Fruit fly (Drosophila melanogaster) whole organism, prepupa: ENCODE results near the gene CG14275.

Experiments
- Blimp-1 ChIP-seq: fragments of 200-800 bp; sonication (Bioruptor generic); optimal IDR thresholded peaks from 3 replicates; lab custom pipeline; 2017; ENCODE audit warnings: missing biosample characterization, missing genetic modification characterization, mild to moderate bottlenecking, moderate library complexity, missing genetic modification reagents
- CG10631 ChIP-seq: fragments of 200-800 bp; sonication (Bioruptor generic); optimal IDR thresholded peaks from 2 replicates; lab custom pipeline; 2016; ENCODE audit warnings: missing biosample characterization, missing genetic modification characterization
- CG10669 ChIP-seq: fragments of 200-800 bp; sonication (Bioruptor generic); optimal IDR thresholded peaks from 3 replicates; lab custom pipeline; 2018; ENCODE audit warnings: missing biosample characterization, mild to moderate bottlenecking, missing genetic modification characterization, moderate library complexity
- CG11294 ChIP-seq: fragments of 200-800 bp; sonication (Bioruptor generic); IDR thresholded peaks from 2 replicates; pipeline ENCODE4 v1.3.6; 2022; ENCODE audit warnings: missing biosample characterization, missing genetic modification characterization
- CG11762 ChIP-seq: fragments of 200-800 bp; sonication (Bioruptor generic); optimal IDR thresholded peaks from 3 replicates; lab custom pipeline; 2016; ENCODE audit warnings: missing biosample characterization, missing genetic modification characterization; ENCODE audit not compliant: insufficient read depth
- CG11902 ChIP-seq: fragments of 200-800 bp; sonication (Bioruptor generic); optimal IDR thresholded peaks from 3 replicates; lab custom pipeline; 2016; ENCODE audit warnings: missing biosample characterization, missing genetic modification characterization
- CG1621 ChIP-seq: fragments of 200-800 bp; sonication (Bioruptor generic); optimal IDR thresholded peaks from 3 replicates; lab custom pipeline; 2018; ENCODE audit warnings: missing biosample characterization, mild to moderate bottlenecking, missing genetic modification characterization
- CG31627 ChIP-seq: fragments of 200-800 bp; sonication (Bioruptor generic); optimal IDR thresholded peaks from 3 replicates; lab custom pipeline; 2016; ENCODE audit warnings: missing biosample characterization, missing genetic modification characterization
- CG32006 ChIP-seq: fragments of 200-800 bp; sonication (Bioruptor generic); optimal IDR thresholded peaks from 3 replicates; lab custom pipeline; 2017; ENCODE audit warnings: missing biosample characterization, mild to moderate bottlenecking, missing genetic modification characterization
- CG34406 ChIP-seq: fragments of 200-800 bp; sonication (Bioruptor generic); optimal IDR thresholded peaks from 3 replicates; lab custom pipeline; 2016; ENCODE audit warnings: missing biosample characterization, missing genetic modification characterization
- CG4318 ChIP-seq: fragments of 200-800 bp; sonication (Bioruptor generic); optimal IDR thresholded peaks from 3 replicates; lab custom pipeline; 2017; ENCODE audit warnings: missing biosample characterization, mild to moderate bottlenecking, missing genetic modification characterization
- CG6163 ChIP-seq: fragments of 200-800 bp; sonication (Bioruptor generic); IDR thresholded peaks from 3 replicates; pipeline ENCODE4 v1.3.6; 2022; ENCODE audit warnings: missing biosample characterization, missing genetic modification characterization
- CG6276 ChIP-seq: fragments of 200-800 bp; sonication (Bioruptor generic); optimal IDR thresholded peaks from 2 replicates; lab custom pipeline; 2017; ENCODE audit warnings: missing biosample characterization, mild to moderate bottlenecking, missing genetic modification characterization
- CG6792 ChIP-seq: fragments of 200-800 bp; sonication (Bioruptor generic); optimal IDR thresholded peaks from 3 replicates; lab custom pipeline; 2016; ENCODE audit warnings: missing biosample characterization, missing genetic modification characterization
- CG6808 ChIP-seq: fragments of 200-800 bp; sonication (Bioruptor generic); optimal IDR thresholded peaks from 3 replicates; lab custom pipeline; 2017; ENCODE audit warnings: missing biosample characterization, missing genetic modification characterization, mild to moderate bottlenecking, moderate library complexity, missing genetic modification reagents
- CG7368 ChIP-seq: fragments of 200-800 bp; sonication (Bioruptor generic); optimal IDR thresholded peaks from 3 replicates; lab custom pipeline; 2016; ENCODE audit warnings: missing biosample characterization, missing genetic modification characterization
- CG8119 ChIP-seq: fragments of 200-800 bp; sonication (Bioruptor generic); IDR thresholded peaks from 3 replicates; pipeline ENCODE4 v1.3.6; 2022; ENCODE audit warnings: missing biosample characterization, missing genetic modification characterization
- CG8319 ChIP-seq: fragments of 200-800 bp; sonication (Bioruptor generic); optimal IDR thresholded peaks from 3 replicates; lab custom pipeline; 2016; ENCODE audit warnings: missing biosample characterization, missing genetic modification characterization
- CG9139 ChIP-seq: fragments of 200-800 bp; sonication (Bioruptor generic); optimal IDR thresholded peaks from 3 replicates; lab custom pipeline; 2017; ENCODE audit warnings: missing biosample characterization, mild to moderate bottlenecking, missing genetic modification characterization
- Ets21C ChIP-seq: fragments of 200-800 bp; sonication (Bioruptor generic); optimal IDR thresholded peaks from 3 replicates; lab custom pipeline; 2016; ENCODE audit warnings: missing biosample characterization, missing genetic modification characterization
- Ets96B ChIP-seq: fragments of 200-800 bp; optimal IDR thresholded peaks from 2 replicates; lab custom pipeline; 2019; ENCODE audit warnings: missing biosample characterization, mild to moderate bottlenecking, missing genetic modification characterization, moderate library complexity
- Gug ChIP-seq: fragments of 200-800 bp; sonication (Bioruptor generic); IDR thresholded peaks from 2 replicates; pipeline ENCODE4 v1.3.6; 2022; ENCODE audit warnings: missing biosample characterization, missing genetic modification characterization
- Hr38 ChIP-seq: sonication (Bioruptor generic); optimal IDR thresholded peaks from 2 replicates; lab custom pipeline; 2016; ENCODE audit warnings: missing biosample characterization, missing genetic modification characterization
- Hr39 ChIP-seq: fragments of 200-800 bp; sonication (Bioruptor generic); optimal IDR thresholded peaks from 2 replicates; lab custom pipeline; 2016; ENCODE audit warnings: missing biosample characterization, missing genetic modification characterization
- Lpt ChIP-seq: fragments of 200-800 bp; sonication (Bioruptor generic); optimal IDR thresholded peaks from 3 replicates; lab custom pipeline; 2016; ENCODE audit warnings: missing biosample characterization, missing genetic modification characterization
- Met ChIP-seq: fragments of 200-800 bp; sonication (Bioruptor generic); optimal IDR thresholded peaks from 3 replicates; lab custom pipeline; 2016; ENCODE audit warnings: missing biosample characterization, missing genetic modification characterization
- OdsH ChIP-seq: fragments of 200-800 bp; sonication (Bioruptor generic); optimal IDR thresholded peaks from 3 replicates; lab custom pipeline; 2016; ENCODE audit warnings: missing biosample characterization, missing genetic modification characterization
- Smox ChIP-seq: fragments of 200-800 bp; sonication (Bioruptor generic); optimal IDR thresholded peaks from 3 replicates; lab custom pipeline; 2016; ENCODE audit warnings: missing biosample characterization, missing genetic modification characterization
- Sox14 ChIP-seq: fragments of 200-800 bp; sonication (Bioruptor generic); optimal IDR thresholded peaks from 3 replicates; lab custom pipeline; 2016; ENCODE audit warnings: missing biosample characterization, missing genetic modification characterization
- Sox15 ChIP-seq: fragments of 200-800 bp; sonication (Bioruptor generic); optimal IDR thresholded peaks from 3 replicates; lab custom pipeline; 2016; ENCODE audit warnings: missing biosample characterization, missing genetic modification characterization
- achi ChIP-seq: fragments of 200-800 bp; sonication (Bioruptor generic); optimal IDR thresholded peaks from 3 replicates; lab custom pipeline; 2016; ENCODE audit warnings: missing biosample characterization, missing genetic modification characterization
- acj6 ChIP-seq: fragments of 200-800 bp; sonication (Bioruptor generic); optimal IDR thresholded peaks from 3 replicates; lab custom pipeline; 2016; ENCODE audit warnings: missing biosample characterization, missing genetic modification characterization
- cyc ChIP-seq: fragments of 200-800 bp; sonication (Bioruptor generic); optimal IDR thresholded peaks from 3 replicates; lab custom pipeline; 2016; ENCODE audit warnings: missing biosample characterization, missing genetic modification characterization
- dac ChIP-seq: fragments of 200-800 bp; sonication (Bioruptor generic); optimal IDR thresholded peaks from 2 replicates; lab custom pipeline; 2017; ENCODE audit warnings: missing biosample characterization, mild to moderate bottlenecking, missing genetic modification characterization
- eg ChIP-seq: fragments of 200-800 bp; sonication (Bioruptor generic); IDR thresholded peaks from 3 replicates; pipeline ENCODE4 v1.3.6; 2022; ENCODE audit warnings: missing biosample characterization, missing genetic modification characterization
- esn ChIP-seq: fragments of 200-800 bp; sonication (Bioruptor generic); optimal IDR thresholded peaks from 2 replicates; lab custom pipeline; 2016; ENCODE audit warnings: missing biosample characterization, mild to moderate bottlenecking, missing genetic modification characterization, moderate library complexity
- fd59A ChIP-seq: fragments of 200-800 bp; sonication (Bioruptor generic); optimal IDR thresholded peaks from 2 replicates; lab custom pipeline; 2017; ENCODE audit warnings: missing biosample characterization, mild to moderate bottlenecking, missing genetic modification characterization, missing genetic modification reagents
- fd85E ChIP-seq: fragments of 200-800 bp; sonication (Bioruptor generic); optimal IDR thresholded peaks from 3 replicates; lab custom pipeline; 2016; ENCODE audit warnings: missing biosample characterization, missing genetic modification characterization
- fkh ChIP-seq: fragments of 200-800 bp; sonication (Bioruptor generic); optimal IDR thresholded peaks from 3 replicates; lab custom pipeline; 2017; ENCODE audit warnings: missing biosample characterization, mild to moderate bottlenecking, missing genetic modification characterization, moderate library complexity
- lz ChIP-seq: fragments of 200-800 bp; sonication (Bioruptor generic); optimal IDR thresholded peaks from 3 replicates; lab custom pipeline; 2016; ENCODE audit warnings: missing biosample characterization, missing genetic modification characterization
- net ChIP-seq: fragments of 200-800 bp; sonication (Bioruptor generic); optimal IDR thresholded peaks from 3 replicates; lab custom pipeline; 2016; ENCODE audit warnings: missing biosample characterization, missing genetic modification characterization
- pdm3 ChIP-seq: fragments of 200-800 bp; sonication (Bioruptor generic); optimal IDR thresholded peaks from 3 replicates; lab custom pipeline; 2016; ENCODE audit warnings: missing biosample characterization, missing genetic modification characterization
- spab ChIP-seq: fragments of 200-800 bp; sonication (Bioruptor generic); optimal IDR thresholded peaks from 2 replicates; lab custom pipeline; 2017; ENCODE audit warnings: missing biosample characterization, mild to moderate bottlenecking, missing genetic modification characterization, missing genetic modification reagents
- svp ChIP-seq: fragments of 200-800 bp; sonication (Bioruptor generic); peaks from one replicate; lab custom pipeline; 2016; ENCODE audit warnings: missing biosample characterization, missing genetic modification characterization
- topi ChIP-seq: fragments of 200-800 bp; sonication (Bioruptor generic); optimal IDR thresholded peaks from 3 replicates; lab custom pipeline; 2016; ENCODE audit warnings: missing biosample characterization, missing genetic modification characterization
- vri ChIP-seq: fragments of 200-800 bp; sonication (Bioruptor generic); optimal IDR thresholded peaks from 3 replicates; lab custom pipeline; 2016; ENCODE audit warnings: missing biosample characterization, mild to moderate bottlenecking, missing genetic modification characterization

Gene CG14275

dm6 chr2L:8290653-8291233 lies 36.5 kb upstream of the CG14275 start (continued):
- TF ChIP-seq fd85E (peak; percentile 6), CG1621 (tag; lab: Kevin White, UChicago) (peak; percentile 74), OdsH (GFP tag; lab: Kevin White, UChicago) (peak; percentile 83), CG7368 (peak; percentile 73), Met (peak; percentile 91), Ets96B (tag; lab: Kevin White, UChicago) (peak; percentile 77), topi (GFP tag; lab: Kevin White, UChicago) (peak; percentile 88), Hr38 (GFP tag; lab: Kevin White, UChicago) (no peak), net (GFP tag; lab: Kevin White, UChicago) (peak; percentile 82), CG11902 (GFP tag; lab: Kevin White, UChicago) (peak; percentile 77), CG11762 (peak; percentile 62), CG32006 (peak; percentile 76), CG11294 (GFP tag; lab: Robert Waterston, UW) (peak; percentile 68), Sox15 (peak; percentile 56), Ets21C (GFP tag; lab: Kevin White, UChicago) (peak; percentile 79), CG6792 (peak; percentile 86), lz (peak; percentile 87), CG6276 (GFP tag; lab: Kevin White, UChicago) (peak; percentile 72), Sox14 (GFP tag; lab: Kevin White, UChicago) (peak; percentile 82), acj6 (peak; percentile 86), Hr39 (GFP tag; lab: Kevin White, UChicago) (peak; percentile 87), CG6808 (GFP tag; lab: Kevin White, UChicago) (peak; percentile 84), eg (GFP tag; lab: Robert Waterston, UW) (peak; percentile 85), CG8119 (peak; percentile 75), CG9139 (GFP tag; lab: Kevin White, UChicago) (peak; percentile 74), Blimp-1 (GFP tag; lab: Kevin White, UChicago) (peak; percentile 66), CG34406 (GFP tag; lab: Kevin White, UChicago) (peak; percentile 72), Gug (GFP tag; lab: Robert Waterston, UW) (peak; percentile 76), CG4318 (peak; percentile 51), Smox (GFP tag; lab: Kevin White, UChicago) (peak; percentile 86), achi (GFP tag; lab: Kevin White, UChicago) (peak; percentile 86)
- TF ChIP-seq, all 60 proteins: peak for 57

dm6 chr2L:8292159-8292887 lies 34.9 kb upstream of the CG14275 start:
- TF ChIP-seq OdsH (GFP tag; lab: Kevin White, UChicago) (peak; percentile 74), CG6808 (GFP tag; lab: Kevin White, UChicago) (peak; percentile 47), Ets21C (GFP tag; lab: Kevin White, UChicago) (peak; percentile 11), cyc (peak; percentile 32), svp (GFP tag; lab: Kevin White, UChicago) (peak; percentile 93), CG6163 (GFP tag; lab: Robert Waterston, UW) (peak; percentile 86), Gug (GFP tag; lab: Robert Waterston, UW) (peak; percentile 86), Sox14 (GFP tag; lab: Kevin White, UChicago) (peak; percentile 56), eg (GFP tag; lab: Robert Waterston, UW) (peak; percentile 95), vri (GFP tag; lab: Kevin White, UChicago) (peak; percentile 66), dac (GFP tag; lab: Kevin White, UChicago) (peak; percentile 65), CG9139 (GFP tag; lab: Kevin White, UChicago) (no peak), CG31627 (GFP tag; lab: Kevin White, UChicago) (peak; percentile 46), CG8119 (peak; percentile 95), fkh (peak; percentile 55), CG4318 (peak; percentile 69), esn (GFP tag; lab: Kevin White, UChicago) (peak; percentile 73), spab (peak; percentile 15), CG6792 (peak; percentile 39), fd59A (GFP tag; lab: Kevin White, UChicago) (no peak), CG8319 (GFP tag; lab: Kevin White, UChicago) (peak; percentile 35), achi (GFP tag; lab: Kevin White, UChicago) (peak; percentile 71), CG11762 (peak; percentile 48), acj6 (peak; percentile 67), CG10669 (peak; percentile 57), CG11294 (GFP tag; lab: Robert Waterston, UW) (peak; percentile 75), Lpt (GFP tag; lab: Kevin White, UChicago) (peak; percentile 80), Hr38 (GFP tag; lab: Kevin White, UChicago) (no peak), pdm3 (GFP tag; lab: Kevin White, UChicago) (peak; percentile 78), CG10631 (peak; percentile 57), CG11902 (GFP tag; lab: Kevin White, UChicago) (no peak)
